Worm (Caenorhabditis elegans) whole organism, L4 larva: ENCODE data around the gene T01H10.11.

ENCODE experiments used
- D1046.2 ChIP-seq: fragments of 200-800 bp; sonication (Bioruptor generic); IDR thresholded peaks from 2 replicates; pipeline ENCODE4 v1.3.6; 2022; ENCODE audit warnings: missing genetic modification characterization, missing compliant biosample characterization
- F10B5.3 ChIP-seq: sonication (generic microtip); optimal IDR thresholded peaks from 2 replicates; lab custom pipeline; 2016; ENCODE audit warnings: mild to moderate bottlenecking, missing genetic modification characterization, missing compliant biosample characterization
- F26F4.8 ChIP-seq: fragments of 200-800 bp; sonication (Bioruptor generic); conservative IDR thresholded peaks from 2 replicates; pipeline ENCODE4 v1.3.6; 2022; ENCODE audit warnings: missing genetic modification characterization, missing compliant biosample characterization
- aha-1 ChIP-seq: fragments of 150-350 bp; peaks from one replicate; lab custom pipeline; 2014; ENCODE audit warnings: missing biosample characterization, missing genetic modification characterization
- aly-2 ChIP-seq: sonication (generic microtip); optimal IDR thresholded peaks from 2 replicates; lab custom pipeline; 2018; ENCODE audit warnings: missing biosample characterization, missing genetic modification characterization
- ceh-28 ChIP-seq: fragments of 150-350 bp; optimal IDR thresholded peaks from 2 replicates; lab custom pipeline; 2014; ENCODE audit warnings: missing biosample characterization, missing genetic modification reagents, missing genetic modification characterization
- ceh-44 ChIP-seq: fragments of 200-800 bp; sonication (Bioruptor generic); IDR thresholded peaks from 2 replicates; pipeline ENCODE4 v1.3.6; 2022; ENCODE audit warnings: missing genetic modification reagents, missing genetic modification characterization, missing compliant biosample characterization
- daf-16 ChIP-seq, 3 experiments: sonication (generic microtip); optimal IDR thresholded peaks; 2 replicates each; lab custom pipeline; 2016 to 2017; ENCODE audit warnings: missing genetic modification characterization in 3 of 3, missing genetic modification reagents in 3 of 3, mild to moderate bottlenecking in 2 of 3, missing compliant biosample characterization in 2 of 3, missing biosample characterization in 1 of 3, moderate library complexity in 1 of 3
- daf-19 ChIP-seq: fragments of 200-800 bp; sonication (Bioruptor generic); conservative IDR thresholded peaks from 2 replicates; pipeline ENCODE4 v1.3.6; 2022; ENCODE audit warnings: missing genetic modification characterization, missing compliant biosample characterization
- gei-8 ChIP-seq: fragments of 200-800 bp; sonication (Bioruptor generic); optimal IDR thresholded peaks from 2 replicates; lab custom pipeline; 2018; ENCODE audit warnings: mild to moderate bottlenecking, missing genetic modification characterization, missing compliant biosample characterization
- hif-1 ChIP-seq, 2 experiments: sonication (generic microtip); optimal IDR thresholded peaks; 2 replicates each; lab custom pipeline; 2016 to 2017; ENCODE audit warnings: missing compliant biosample characterization in 2 of 2, missing genetic modification characterization in 2 of 2, missing genetic modification reagents in 2 of 2, missing genotype in 2 of 2, mild to moderate bottlenecking in 1 of 2
- hlh-30 ChIP-seq: sonication (generic microtip); optimal IDR thresholded peaks from 2 replicates; lab custom pipeline; 2017; ENCODE audit warnings: antibody characterized with exemption, mild to moderate bottlenecking, missing genetic modification characterization, missing compliant biosample characterization; ENCODE audit not compliant: insufficient read depth
- hmg-1.1 ChIP-seq: fragments of 200-800 bp; sonication (Bioruptor generic); IDR thresholded peaks from 2 replicates; pipeline ENCODE4 v1.3.6; 2022; ENCODE audit warnings: missing genetic modification reagents, missing genetic modification characterization, missing compliant biosample characterization
- lim-7 ChIP-seq: fragments of 200-800 bp; sonication (Bioruptor generic); IDR thresholded peaks from 2 replicates; pipeline ENCODE4 v1.3.6; 2022; ENCODE audit warnings: missing genetic modification characterization, missing compliant biosample characterization
- lir-3 ChIP-seq: sonication (generic microtip); optimal IDR thresholded peaks from 2 replicates; lab custom pipeline; 2016; ENCODE audit warnings: mild to moderate bottlenecking, missing genetic modification characterization, missing compliant biosample characterization
- lsy-2 ChIP-seq, 2 experiments: fragments of 150-350 bp in 1 of 2; sonication (generic microtip) in 1 of 2; optimal IDR thresholded peaks; 2 replicates each; lab custom pipeline; 2014 to 2017; ENCODE audit warnings: missing biosample characterization in 2 of 2, missing genetic modification characterization in 2 of 2
- madf-9 ChIP-seq: fragments of 200-800 bp; sonication (Bioruptor generic); conservative IDR thresholded peaks from 2 replicates; pipeline ENCODE4 v1.3.6; 2022; ENCODE audit warnings: missing genetic modification reagents, missing genetic modification characterization, missing compliant biosample characterization
- mdl-1 ChIP-seq, 2 experiments: fragments of 150-350 bp in 1 of 2; sonication (generic microtip) in 1 of 2; optimal IDR thresholded peaks; 2 replicates each; lab custom pipeline; 2014 to 2017; ENCODE audit warnings: missing biosample characterization in 2 of 2, missing genetic modification characterization in 2 of 2
- mdt-29 ChIP-seq: fragments of 200-800 bp; sonication (Bioruptor generic); IDR thresholded peaks from 2 replicates; pipeline ENCODE4 v1.3.6; 2022; ENCODE audit warnings: missing genetic modification reagents, missing genetic modification characterization, missing compliant biosample characterization
- mxl-2 ChIP-seq: fragments of 200-800 bp; sonication (Bioruptor generic); conservative IDR thresholded peaks from 2 replicates; pipeline ENCODE4 v1.3.6; 2022; ENCODE audit warnings: missing genetic modification reagents, missing genetic modification characterization, missing compliant biosample characterization
- mxl-3 ChIP-seq: fragments of 200-800 bp; sonication (Bioruptor generic); optimal IDR thresholded peaks from 2 replicates; lab custom pipeline; 2018; ENCODE audit warnings: mild to moderate bottlenecking, missing genetic modification characterization, missing compliant biosample characterization
- nhr-102 ChIP-seq: sonication (generic microtip); optimal IDR thresholded peaks from 2 replicates; lab custom pipeline; 2016; ENCODE audit warnings: mild to moderate bottlenecking, missing genetic modification characterization, moderate library complexity, missing compliant biosample characterization
- nhr-111 ChIP-seq: fragments of 200-800 bp; sonication (Bioruptor generic); optimal IDR thresholded peaks from 2 replicates; lab custom pipeline; 2018; ENCODE audit warnings: mild to moderate bottlenecking, missing genetic modification characterization, missing compliant biosample characterization
- nhr-25 ChIP-seq: sonication (generic microtip); optimal IDR thresholded peaks from 2 replicates; lab custom pipeline; 2017; ENCODE audit warnings: missing genetic modification characterization, mild to moderate bottlenecking, missing compliant biosample characterization, antibody characterized with exemption, moderate library complexity, borderline replicate concordance; ENCODE audit not compliant: insufficient read depth
- nhr-41 ChIP-seq: fragments of 200-800 bp; sonication (Bioruptor generic); IDR thresholded peaks from 2 replicates; pipeline ENCODE4 v1.3.6; 2022; ENCODE audit warnings: missing genetic modification reagents, missing genetic modification characterization, missing compliant biosample characterization
- nhr-76 ChIP-seq: fragments of 150-350 bp; optimal IDR thresholded peaks from 2 replicates; lab custom pipeline; 2014; ENCODE audit warnings: missing biosample characterization, missing genetic modification characterization
- nhr-77 ChIP-seq: fragments of 150-350 bp; optimal IDR thresholded peaks from 2 replicates; lab custom pipeline; 2014; ENCODE audit warnings: missing biosample characterization, missing genetic modification characterization
- pha-4 ChIP-seq, 2 experiments: fragments of 150-350 bp in 1 of 2; fragments of 200-800 bp in 1 of 2; sonication (Bioruptor generic) in 1 of 2; IDR thresholded peaks in 1 of 2; optimal IDR thresholded peaks in 1 of 2; 2 replicates each; pipeline versions ENCODE4 v1.3.6 to Lab custom; 2014 to 2022; ENCODE audit warnings: missing genetic modification characterization in 2 of 2, missing genetic modification reagents in 2 of 2, missing biosample characterization in 1 of 2, missing compliant biosample characterization in 1 of 2
- skn-1 ChIP-seq: fragments of 150-350 bp; optimal IDR thresholded peaks from 2 replicates; lab custom pipeline; 2014; ENCODE audit warnings: missing biosample characterization, missing genetic modification characterization
- snpc-1.2 ChIP-seq: fragments of 200-800 bp; sonication (Bioruptor generic); IDR thresholded peaks from 2 replicates; pipeline ENCODE4 v1.3.6; 2022; ENCODE audit warnings: missing genetic modification reagents, missing genetic modification characterization, missing compliant biosample characterization
- snpc-4 ChIP-seq: fragments of 150-350 bp; optimal IDR thresholded peaks from 2 replicates; lab custom pipeline; 2014; ENCODE audit warnings: missing biosample characterization, missing genetic modification characterization
- spr-3 ChIP-seq: fragments of 200-800 bp; sonication (Bioruptor generic); optimal IDR thresholded peaks from 2 replicates; lab custom pipeline; 2018; ENCODE audit warnings: mild to moderate bottlenecking, missing genetic modification characterization, missing compliant biosample characterization
- tag-97 ChIP-seq: fragments of 200-800 bp; sonication (Bioruptor generic); IDR thresholded peaks from 2 replicates; pipeline ENCODE4 v1.3.6; 2022; ENCODE audit warnings: missing genetic modification characterization, missing compliant biosample characterization
- unc-62 ChIP-seq, 3 experiments: fragments of 150-350 bp in 1 of 3; sonication (generic microtip); optimal IDR thresholded peaks in 2 of 3; peaks in 1 of 3; 1 replicate in 1 of 3; 2 replicates in 2 of 3; lab custom pipeline; 2014 to 2017; ENCODE audit warnings: missing biosample characterization in 3 of 3, missing genetic modification characterization in 3 of 3, missing genetic modification reagents in 3 of 3, missing genotype in 1 of 3
- vab-7 ChIP-seq: fragments of 200-800 bp; sonication (Bioruptor generic); IDR thresholded peaks from 2 replicates; pipeline ENCODE4 v1.3.6; 2022; ENCODE audit warnings: missing genetic modification reagents, missing genetic modification characterization, missing compliant biosample characterization
- zfp-3 ChIP-seq: fragments of 200-800 bp; sonication (Bioruptor generic); conservative IDR thresholded peaks from 2 replicates; pipeline ENCODE4 v1.3.6; 2022; ENCODE audit warnings: missing genetic modification reagents, missing genetic modification characterization, missing compliant biosample characterization
- zip-2 ChIP-seq: fragments of 150-350 bp; optimal IDR thresholded peaks from 2 replicates; lab custom pipeline; 2014; ENCODE audit warnings: missing biosample characterization, missing genetic modification characterization
- ztf-7 ChIP-seq: fragments of 150-350 bp; optimal IDR thresholded peaks from 2 replicates; lab custom pipeline; 2014; ENCODE audit warnings: missing biosample characterization, missing genetic modification characterization

T01H10.11 gene

ce11 chrX:12123152-12123551, at the start of gene T01H10.11:
Gene T01H10.11 (plus strand): TSS chrX:12123452.
- TF ChIP-seq nhr-111 (GFP tag; lab: Kevin White, UChicago) (no peak), snpc-1.2 (GFP tag; lab: Robert Waterston, UW) (no peak), pha-4 (GFP tag; IDR thresholded peaks at IDR 0.05; lab: Robert Waterston, UW) (no peak), pha-4 (tag; optimal IDR thresholded peaks at IDR 0.05; lab: Kevin White, UChicago) (no peak), ztf-7 (tag; lab: Kevin White, UChicago) (no peak), nhr-41 (GFP tag; lab: Robert Waterston, UW) (no peak)

- TF ChIP-seq mxl-2 (GFP tag; lab: Robert Waterston, UW) (no peak), nhr-102 (tag; lab: Kevin White, UChicago) (no peak), daf-16 (GFP tag; optimal IDR thresholded peaks at IDR 0.05; lab: Kevin White, UChicago) (no peak), daf-16 (tag; optimal IDR thresholded peaks at IDR 0.05; lab: Kevin White, UChicago) (no peak), hlh-30 (tag; lab: Kevin White, UChicago) (no peak), mxl-3 (GFP tag; lab: Kevin White, UChicago) (no peak), lir-3 (no peak), lim-7 (no peak), ceh-44 (GFP tag; lab: Robert Waterston, UW) (no peak), F10B5.3 (tag; lab: Kevin White, UChicago) (no peak), F26F4.8 (no peak), D1046.2 (GFP tag; lab: Robert Waterston, UW) (no peak), nhr-111 (GFP tag; lab: Kevin White, UChicago) (no peak), tag-97 (no peak), hif-1 (tag; optimal IDR thresholded peaks at IDR 0.05; lab: Kevin White, UChicago) (no peak), nhr-76 (no peak), madf-9 (GFP tag; lab: Robert Waterston, UW) (no peak), aly-2 (tag; lab: Kevin White, UChicago) (no peak), daf-19 (GFP tag; lab: Robert Waterston, UW) (no peak), gei-8 (GFP tag; lab: Kevin White, UChicago) (no peak), vab-7 (no peak)
These were observed 49.5 kb upstream of the T01H10.11 start, which contains the start of gene tmem-145 for ce11 chrX:12073764-12074163. Gene tmem-145 (minus strand): TSS chrX:12073864.

- TF ChIP-seq mdl-1 (tag; optimal IDR thresholded peaks at IDR 0.05; lab: Kevin White, UChicago) (peak in 1 of 2 experiments; percentile 2), unc-62 (GFP tag; optimal IDR thresholded peaks at IDR 0.05 in 1 of 2; lab: Kevin White, UChicago) (peak in 1 of 2 experiments; percentile 98), unc-62 (tag; optimal IDR thresholded peaks at IDR 0.05; lab: Kevin White, UChicago) (no peak), zip-2 (no peak), lsy-2 (tag; optimal IDR thresholded peaks at IDR 0.05; lab: Kevin White, UChicago) (no peak), hmg-1.1 (GFP tag; lab: Robert Waterston, UW) (0 out of 2 replicates have a peak, but pooled peaks have one; percentile 40), nhr-25 (tag; lab: Kevin White, UChicago) (peak; percentile 83), aha-1 (tag; lab: Kevin White, UChicago) (peak; percentile 85)
- TF ChIP-seq, all 104 proteins: peak for 5
These were observed 42.6 kb upstream of the T01H10.11 start for ce11 chrX:12080581-12081162.

- no peak for TF ChIP-seq ceh-44 (GFP tag; lab: Robert Waterston, UW)
- TF ChIP-seq ceh-28 (tag; lab: Kevin White, UChicago) = no peak
- TF ChIP-seq lim-7 = no peak
- no peak for TF ChIP-seq snpc-1.2 (GFP tag; lab: Robert Waterston, UW)
- TF ChIP-seq skn-1 (tag; lab: Kevin White, UChicago) = no peak
- TF ChIP-seq zfp-3 = no peak
- no peak for TF ChIP-seq spr-3 (GFP tag; lab: Kevin White, UChicago)
- no peak for TF ChIP-seq F10B5.3 (tag; lab: Kevin White, UChicago)
- no peak for TF ChIP-seq ztf-7 (tag; lab: Kevin White, UChicago)
- TF ChIP-seq snpc-4 = no peak
- TF ChIP-seq unc-62 (GFP tag; optimal IDR thresholded peaks at IDR 0.05 in 1 of 2; lab: Kevin White, UChicago) = no peak
- TF ChIP-seq unc-62 (tag; optimal IDR thresholded peaks at IDR 0.05; lab: Kevin White, UChicago) = no peak
- no peak for TF ChIP-seq daf-19 (GFP tag; lab: Robert Waterston, UW)
- no peak for TF ChIP-seq nhr-77 (tag; lab: Kevin White, UChicago)
- no peak for TF ChIP-seq mdt-29 (GFP tag; lab: Robert Waterston, UW)
These were observed 42.0 kb upstream of the T01H10.11 start for ce11 chrX:12081250-12081649.
